Worm (Caenorhabditis elegans) whole organism, mixed stage, embryonic: Measurements from ENCODE around the gene sipa-1.

Source experiments
- bed-3 ChIP-seq: fragments of 200-800 bp; sonication (Bioruptor generic); optimal IDR thresholded peaks from 3 replicates; lab custom pipeline; 2018; ENCODE audit warnings: mild to moderate bottlenecking, missing genetic modification characterization, moderate library complexity, missing compliant biosample characterization
- ceh-39 ChIP-seq: fragments of 150-350 bp; optimal IDR thresholded peaks from 2 replicates; lab custom pipeline; 2014; ENCODE audit warnings: missing biosample characterization, missing genetic modification characterization
- hlh-1 ChIP-seq: fragments of 150-350 bp; optimal IDR thresholded peaks from 2 replicates; lab custom pipeline; 2014; ENCODE audit warnings: missing biosample characterization, missing genetic modification reagents, missing genetic modification characterization
- lin-32 ChIP-seq: fragments of 200-800 bp; sonication (Bioruptor generic); optimal IDR thresholded peaks from 2 replicates; lab custom pipeline; 2018; ENCODE audit warnings: mild to moderate bottlenecking, missing genetic modification characterization, missing compliant biosample characterization
- lsy-2 ChIP-seq: fragments of 150-350 bp; optimal IDR thresholded peaks from 2 replicates; lab custom pipeline; 2014; ENCODE audit warnings: missing biosample characterization, missing genetic modification characterization
- mep-1 ChIP-seq: fragments of 150-350 bp; optimal IDR thresholded peaks from 2 replicates; lab custom pipeline; 2017; ENCODE audit warnings: missing biosample characterization, missing genetic modification reagents, missing genetic modification characterization, inconsistent platforms
- mls-2 ChIP-seq: sonication (generic microtip); optimal IDR thresholded peaks from 2 replicates; lab custom pipeline; 2016; ENCODE audit warnings: mild to moderate bottlenecking, missing genetic modification characterization, moderate library complexity, missing compliant biosample characterization
- nhr-237 ChIP-seq: fragments of 150-350 bp; optimal IDR thresholded peaks from 2 replicates; lab custom pipeline; 2014; ENCODE audit warnings: missing biosample characterization, missing genetic modification characterization
- nhr-28 ChIP-seq: fragments of 150-350 bp; optimal IDR thresholded peaks from 2 replicates; lab custom pipeline; 2014; ENCODE audit warnings: missing biosample characterization, missing genetic modification characterization
- snpc-4 ChIP-seq: fragments of 150-350 bp; optimal IDR thresholded peaks from 2 replicates; lab custom pipeline; 2014; ENCODE audit warnings: missing biosample characterization, missing genetic modification characterization
- unc-39 ChIP-seq: fragments of 150-350 bp; optimal IDR thresholded peaks from 2 replicates; lab custom pipeline; 2014; ENCODE audit warnings: missing biosample characterization, missing genetic modification characterization
- unc-62 ChIP-seq: fragments of 150-350 bp; optimal IDR thresholded peaks from 2 replicates; lab custom pipeline; 2014; ENCODE audit warnings: missing biosample characterization, missing genetic modification reagents, missing genetic modification characterization
- ztf-11 ChIP-seq: fragments of 150-350 bp; optimal IDR thresholded peaks from 2 replicates; lab custom pipeline; 2014; ENCODE audit warnings: missing biosample characterization, missing genetic modification characterization

- TF ChIP-seq lsy-2 (tag; lab: Kevin White, UChicago) (no peak), ceh-39 (tag; lab: Kevin White, UChicago) (no peak), ztf-11 (tag; lab: Kevin White, UChicago) (no peak), nhr-237 (tag; lab: Kevin White, UChicago) (no peak), unc-62 (no peak), mep-1 (tag; lab: Kevin White, UChicago) (no peak), snpc-4 (tag; lab: Kevin White, UChicago) (no peak), nhr-28 (tag; lab: Kevin White, UChicago) (no peak), lin-32 (GFP tag; lab: Kevin White, UChicago) (no peak), bed-3 (GFP tag; lab: Kevin White, UChicago) (no peak), hlh-1 (no peak), unc-39 (tag; lab: Kevin White, UChicago) (no peak), mls-2 (tag; lab: Kevin White, UChicago) (no peak)
Measured at ce11 chrV:11667176-11667575, 30.1 kb upstream of the sipa-1 start, which contains the start of gene F46F3.3.
